Fruit fly (Drosophila melanogaster): ENCODE results near the gene CG5139.

The CG5139 gene

dm6 chr2L:1202445-1202844, 3.4 kb upstream of the CG5139 start:
- TF ChIP-seq insv (optimal IDR thresholded peaks at IDR 0.05) (no peak), Myc (optimal IDR thresholded peaks at IDR 0.05) (no peak), Sin3A (optimal IDR thresholded peaks at IDR 0.05) (no peak), ttk (optimal IDR thresholded peaks at IDR 0.05) (no peak), psq (optimal IDR thresholded peaks at IDR 0.05) (no peak), h (optimal IDR thresholded peaks at IDR 0.05) (no peak)

- TF ChIP-seq Myc (optimal IDR thresholded peaks at IDR 0.05) (no peak), insv (optimal IDR thresholded peaks at IDR 0.05) (no peak)
Measured at dm6 chr2L:1201396-1201837, 2.4 kb upstream of the CG5139 start.

DNA sequence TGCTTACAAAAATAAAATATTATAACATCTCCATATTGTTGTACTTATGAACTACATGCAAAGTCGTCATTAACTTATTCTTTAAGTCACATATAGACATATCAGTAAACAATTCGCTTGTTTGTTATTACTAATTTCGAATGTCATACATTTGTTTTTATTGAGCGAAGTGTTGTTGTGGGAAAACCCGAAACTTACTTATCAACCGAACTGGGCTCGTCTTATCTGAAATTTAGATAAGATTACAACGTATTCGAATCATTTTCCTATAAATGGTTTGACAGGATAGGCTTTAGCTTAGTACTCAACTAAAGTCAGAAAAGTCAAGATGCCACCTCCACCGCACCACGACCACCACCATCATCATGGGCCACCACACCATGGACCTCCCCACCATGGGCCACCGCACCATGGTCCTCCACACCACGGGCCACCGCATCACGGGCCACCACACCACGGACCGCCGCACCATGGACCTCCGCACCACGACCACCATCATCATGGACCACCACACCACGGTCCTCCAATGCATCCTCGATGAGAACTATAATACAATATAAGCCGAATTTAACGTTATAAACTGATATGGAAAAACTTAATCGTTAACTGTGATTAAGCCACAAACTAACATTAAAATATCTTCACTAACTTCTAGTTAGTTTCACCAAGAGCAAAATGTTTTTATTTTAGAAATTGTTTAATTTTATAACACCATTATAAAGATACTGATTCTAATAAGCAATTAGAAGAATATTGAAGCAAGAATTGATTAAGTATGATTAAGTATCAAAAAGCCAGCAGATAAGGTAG, 1.1 kb upstream of the CG5139 start, which contains the start of the genes CG43349 and CG5011:
Gene CG43349, plus strand, starts transcription at position 294 of the 810 bp plus-strand sequence.
Gene CG5011, plus strand, starts transcription at position 760 of the 810 bp plus-strand sequence.
- TF ChIP-seq Myc (optimal IDR thresholded peaks at IDR 0.05) = no peak
- no peak for TF ChIP-seq Sin3A (optimal IDR thresholded peaks at IDR 0.05)
- no peak for TF ChIP-seq psq (optimal IDR thresholded peaks at IDR 0.05)
- TF ChIP-seq insv (optimal IDR thresholded peaks at IDR 0.05) = no peak
- TF ChIP-seq ttk (optimal IDR thresholded peaks at IDR 0.05) = no peak
- no peak for TF ChIP-seq h (optimal IDR thresholded peaks at IDR 0.05)

dm6 chr2L:1185642-1186497, 13.2 kb downstream of the CG5139 start, which contains the start of gene CG5001:
Gene CG5001, plus strand, starts transcription at chr2L:1185757.
- TF ChIP-seq ttk (optimal IDR thresholded peaks at IDR 0.05) = no peak
- no peak for TF ChIP-seq Myc (optimal IDR thresholded peaks at IDR 0.05)
- no peak for TF ChIP-seq h (optimal IDR thresholded peaks at IDR 0.05)
- no peak for TF ChIP-seq Sin3A (optimal IDR thresholded peaks at IDR 0.05)
- no peak for TF ChIP-seq insv (optimal IDR thresholded peaks at IDR 0.05)
- TF ChIP-seq psq (optimal IDR thresholded peaks at IDR 0.05) = no peak

DNA sequence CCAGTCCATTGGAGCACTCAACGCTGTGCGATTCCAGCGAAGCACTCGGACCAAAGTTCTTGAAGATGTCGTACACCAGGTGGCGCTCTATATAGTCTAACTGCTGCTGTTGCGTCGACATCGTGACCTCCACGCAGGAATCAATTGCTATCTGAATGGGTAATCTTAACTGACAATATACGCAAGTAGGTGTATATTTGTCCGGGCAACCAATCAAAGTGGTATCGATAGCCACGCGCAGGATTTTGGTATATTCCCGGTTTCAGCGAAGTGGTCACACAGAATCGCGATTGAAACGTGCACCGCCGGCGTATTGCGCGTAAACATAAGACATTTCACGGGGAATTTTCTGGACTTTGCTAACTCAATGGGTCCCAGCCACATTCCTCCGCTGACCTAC, 15.3 kb downstream of the CG5139 start, which contains the start of the genes CG5126 and Tgt:
Gene CG5126, minus strand, starts transcription at position 222 of the 400 bp plus-strand sequence.
Gene Tgt, plus strand, starts transcription at position 267 of the 400 bp plus-strand sequence.
- TF ChIP-seq h (optimal IDR thresholded peaks at IDR 0.05) = no peak
- TF ChIP-seq psq (optimal IDR thresholded peaks at IDR 0.05) = no peak
- TF ChIP-seq ttk (optimal IDR thresholded peaks at IDR 0.05) = no peak
- no peak for TF ChIP-seq insv (optimal IDR thresholded peaks at IDR 0.05)
- no peak for TF ChIP-seq Sin3A (optimal IDR thresholded peaks at IDR 0.05)
- TF ChIP-seq Myc (optimal IDR thresholded peaks at IDR 0.05) = no peak

DNA sequence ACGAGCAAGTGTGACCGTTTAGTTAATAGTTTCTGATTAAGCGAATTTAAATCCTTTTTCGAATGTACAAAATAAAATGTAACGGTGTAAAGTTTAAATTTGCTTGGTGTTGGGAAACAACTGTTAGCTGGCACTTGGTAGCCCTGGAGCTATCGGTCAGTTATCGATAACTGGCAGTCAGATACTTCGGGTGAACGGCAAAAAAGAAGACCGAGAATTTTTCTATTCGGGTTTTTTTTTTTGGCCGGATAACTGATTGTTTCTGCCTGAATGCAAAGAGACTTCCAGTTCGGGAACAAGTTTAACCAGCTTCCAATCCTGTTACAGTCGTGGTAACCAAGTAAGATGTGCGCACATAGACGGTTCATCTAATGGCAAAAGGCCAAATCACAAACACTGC, 21.5 kb downstream of the CG5139 start, which contains the start of gene CG4896:
Gene CG4896, plus strand, starts transcription at position 169 of the 400 bp plus-strand sequence.
- TF ChIP-seq h (optimal IDR thresholded peaks at IDR 0.05) = no peak
- no peak for TF ChIP-seq insv (optimal IDR thresholded peaks at IDR 0.05)
- TF ChIP-seq ttk (optimal IDR thresholded peaks at IDR 0.05) = no peak
- no peak for TF ChIP-seq Myc (optimal IDR thresholded peaks at IDR 0.05)
- TF ChIP-seq psq (optimal IDR thresholded peaks at IDR 0.05) = no peak
- no peak for TF ChIP-seq Sin3A (optimal IDR thresholded peaks at IDR 0.05)

- no peak for TF ChIP-seq h (optimal IDR thresholded peaks at IDR 0.05)
- TF ChIP-seq Sin3A (optimal IDR thresholded peaks at IDR 0.05) = no peak
- TF ChIP-seq psq (optimal IDR thresholded peaks at IDR 0.05) = no peak
- no peak for TF ChIP-seq Myc (optimal IDR thresholded peaks at IDR 0.05)
- no peak for TF ChIP-seq ttk (optimal IDR thresholded peaks at IDR 0.05)
- TF ChIP-seq insv (optimal IDR thresholded peaks at IDR 0.05) = no peak
Measured at dm6 chr2L:1172704-1173107, 26.4 kb downstream of the CG5139 start, which contains the start of the genes Charon and CG4887. Gene Charon, minus strand, starts transcription at chr2L:1172805. Gene CG4887, plus strand, starts transcription at chr2L:1173009.

dm6 chr2L:1169867-1170415, 29.1 kb downstream of the CG5139 start, which contains the start of the genes CG31922 and Plap:
Gene CG31922, plus strand, starts transcription at chr2L:1170181.
Gene Plap, minus strand, starts transcription at chr2L:1170365.
- TF ChIP-seq Sin3A (optimal IDR thresholded peaks at IDR 0.05) = no peak

- TF ChIP-seq Sin3A (optimal IDR thresholded peaks at IDR 0.05) (no peak), ttk (optimal IDR thresholded peaks at IDR 0.05) (no peak), Myc (optimal IDR thresholded peaks at IDR 0.05) (no peak), insv (optimal IDR thresholded peaks at IDR 0.05) (no peak), psq (optimal IDR thresholded peaks at IDR 0.05) (no peak), h (optimal IDR thresholded peaks at IDR 0.05) (no peak)
Measured at dm6 chr2L:1166326-1166725, 32.7 kb downstream of the CG5139 start, which contains the start of gene CG14341. Gene CG14341, plus strand, starts transcription at chr2L:1166506.

- TF ChIP-seq Sin3A (optimal IDR thresholded peaks at IDR 0.05) (no peak), ttk (optimal IDR thresholded peaks at IDR 0.05) (no peak)
Measured at dm6 chr2L:1164294-1164693, 34.8 kb downstream of the CG5139 start, which contains the start of gene IntS14. Gene IntS14, plus strand, starts transcription at chr2L:1164443.

DNA sequence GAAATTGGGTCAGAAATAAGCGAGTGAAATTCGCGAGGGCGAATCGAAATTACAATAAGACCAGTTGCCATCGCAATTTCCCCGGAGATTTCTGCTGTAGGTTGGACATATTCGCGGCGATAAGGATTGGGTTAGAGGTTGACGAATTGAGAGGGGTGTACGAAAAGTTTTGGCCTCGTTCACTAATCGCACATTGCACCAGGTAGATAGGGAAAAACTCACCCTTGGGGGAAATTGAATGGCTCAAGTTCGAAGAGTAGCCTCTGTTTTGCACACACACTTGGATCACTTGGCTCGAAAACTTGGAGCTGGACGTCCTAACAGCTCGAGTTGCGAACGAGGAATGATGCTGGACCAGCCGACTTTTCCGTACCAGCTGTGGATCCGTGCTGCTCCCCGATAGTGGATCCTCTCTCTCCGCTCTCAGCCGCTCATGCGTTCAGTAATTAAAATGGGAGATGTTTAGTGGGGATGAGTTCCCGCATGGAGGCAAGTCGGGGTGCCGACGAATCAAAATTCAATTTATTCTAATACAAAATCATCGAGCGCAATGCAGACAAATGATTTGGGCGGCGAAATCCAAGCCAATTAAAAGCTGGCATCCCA, 35.4 kb downstream of the CG5139 start, which contains the start of gene CG5080:
Gene CG5080, minus strand, starts transcription at position 349 of the 606 bp plus-strand sequence.
- no peak for TF ChIP-seq ttk (optimal IDR thresholded peaks at IDR 0.05)
- no peak for TF ChIP-seq Sin3A (optimal IDR thresholded peaks at IDR 0.05)
- TF ChIP-seq h (optimal IDR thresholded peaks at IDR 0.05) = no peak
- TF ChIP-seq insv (optimal IDR thresholded peaks at IDR 0.05) = no peak
- TF ChIP-seq Myc (optimal IDR thresholded peaks at IDR 0.05) = no peak
- no peak for TF ChIP-seq psq (optimal IDR thresholded peaks at IDR 0.05)
